Worm (Caenorhabditis elegans) whole organism, L2 larva: ENCODE measurements around the gene F22E5.17.

Source experiments
- C34F6.9 ChIP-seq: fragments of 150-350 bp; optimal IDR thresholded peaks from 2 replicates; lab custom pipeline; 2014; ENCODE audit warnings: missing biosample characterization, missing genetic modification characterization
- F13H6.1 ChIP-seq: sonication (generic microtip); optimal IDR thresholded peaks from 2 replicates; lab custom pipeline; 2016; ENCODE audit warnings: missing genetic modification characterization, missing compliant biosample characterization
- Y55F3AM.14 ChIP-seq: fragments of 200-800 bp; sonication (Bioruptor generic); optimal IDR thresholded peaks from 2 replicates; lab custom pipeline; 2018; ENCODE audit warnings: mild to moderate bottlenecking, missing genetic modification characterization, missing compliant biosample characterization
- aly-2 ChIP-seq: fragments of 150-350 bp; optimal IDR thresholded peaks from 2 replicates; lab custom pipeline; 2014; ENCODE audit warnings: missing biosample characterization, missing genetic modification characterization
- dmd-4 ChIP-seq: sonication (generic microtip); optimal IDR thresholded peaks from 2 replicates; lab custom pipeline; 2017; ENCODE audit warnings: missing biosample characterization, missing genetic modification characterization
- egl-27 ChIP-seq: sonication (generic microtip); optimal IDR thresholded peaks from 3 replicates; lab custom pipeline; 2017; ENCODE audit warnings: missing biosample characterization, missing genetic modification reagents, missing genetic modification characterization
- elt-1 ChIP-seq: fragments of 150-350 bp; optimal IDR thresholded peaks from 2 replicates; lab custom pipeline; 2014; ENCODE audit warnings: missing biosample characterization, missing genetic modification characterization
- elt-3 ChIP-seq: sonication (generic microtip); optimal IDR thresholded peaks from 2 replicates; lab custom pipeline; 2017; ENCODE audit warnings: missing biosample characterization, missing genetic modification characterization
- fos-1 ChIP-seq: fragments of 150-350 bp; optimal IDR thresholded peaks from 2 replicates; lab custom pipeline; 2014; ENCODE audit warnings: missing biosample characterization, missing genetic modification characterization
- gmeb-1 ChIP-seq: fragments of 150-350 bp; optimal IDR thresholded peaks from 2 replicates; lab custom pipeline; 2014; ENCODE audit warnings: missing biosample characterization, missing genetic modification characterization
- lin-11 ChIP-seq: fragments of 150-350 bp; sonication (generic microtip); optimal IDR thresholded peaks from 2 replicates; lab custom pipeline; 2014; ENCODE audit warnings: missing biosample characterization, missing genetic modification characterization, inconsistent platforms, mixed read lengths
- lin-13 ChIP-seq: fragments of 150-350 bp; optimal IDR thresholded peaks from 2 replicates; lab custom pipeline; 2014; ENCODE audit warnings: missing biosample characterization, missing genetic modification reagents, missing genetic modification characterization
- mab-5 ChIP-seq: fragments of 150-350 bp; optimal IDR thresholded peaks from 2 replicates; lab custom pipeline; 2014; ENCODE audit warnings: missing biosample characterization, missing genetic modification characterization
- mbf-1 ChIP-seq: sonication (generic microtip); optimal IDR thresholded peaks from 2 replicates; lab custom pipeline; 2017; ENCODE audit warnings: missing biosample characterization, missing genetic modification characterization
- mdl-1 ChIP-seq, 2 experiments: fragments of 150-350 bp in 1 of 2; sonication (generic microtip) in 1 of 2; optimal IDR thresholded peaks; 2 replicates each; lab custom pipeline; 2017; ENCODE audit warnings: missing biosample characterization in 2 of 2, missing genetic modification characterization in 2 of 2
- nhr-10 ChIP-seq: sonication (generic microtip); optimal IDR thresholded peaks from 2 replicates; lab custom pipeline; 2017; ENCODE audit warnings: missing biosample characterization, missing genetic modification characterization
- nhr-11 ChIP-seq: fragments of 150-350 bp; optimal IDR thresholded peaks from 2 replicates; lab custom pipeline; 2014; ENCODE audit warnings: missing biosample characterization, missing genetic modification characterization
- nhr-12 ChIP-seq: fragments of 150-350 bp; optimal IDR thresholded peaks from 2 replicates; lab custom pipeline; 2014; ENCODE audit warnings: missing biosample characterization, missing genetic modification characterization
- nhr-21 ChIP-seq: fragments of 150-350 bp; optimal IDR thresholded peaks from 2 replicates; lab custom pipeline; 2014; ENCODE audit warnings: missing biosample characterization, missing genetic modification characterization
- nhr-23 ChIP-seq: fragments of 150-350 bp; optimal IDR thresholded peaks from 2 replicates; lab custom pipeline; 2014; ENCODE audit warnings: missing biosample characterization, missing genetic modification reagents, missing genetic modification characterization
- nhr-6 ChIP-seq: fragments of 150-350 bp; optimal IDR thresholded peaks from 2 replicates; lab custom pipeline; 2014; ENCODE audit warnings: missing biosample characterization, missing genetic modification characterization
- nhr-77 ChIP-seq: fragments of 150-350 bp; optimal IDR thresholded peaks from 2 replicates; lab custom pipeline; 2014; ENCODE audit warnings: missing biosample characterization, missing genetic modification characterization
- sma-3 ChIP-seq: sonication (generic microtip); optimal IDR thresholded peaks from 2 replicates; lab custom pipeline; 2016; ENCODE audit warnings: missing genetic modification reagents, missing genetic modification characterization, missing compliant biosample characterization
- sma-9 ChIP-seq, 2 experiments: fragments of 150-350 bp in 1 of 2; sonication (generic microtip) in 1 of 2; optimal IDR thresholded peaks; 2 replicates each; lab custom pipeline; 2014 to 2016; ENCODE audit warnings: missing genetic modification characterization in 2 of 2, mild to moderate bottlenecking in 1 of 2, missing biosample characterization in 1 of 2, missing compliant biosample characterization in 1 of 2, missing genetic modification reagents in 1 of 2, moderate library complexity in 1 of 2
- snpc-4 ChIP-seq: fragments of 150-350 bp; optimal IDR thresholded peaks from 2 replicates; lab custom pipeline; 2014; ENCODE audit warnings: missing biosample characterization, missing genetic modification characterization
- unc-39 ChIP-seq: fragments of 150-350 bp; optimal IDR thresholded peaks from 2 replicates; lab custom pipeline; 2014; ENCODE audit warnings: missing biosample characterization, missing genetic modification characterization
- unc-55 ChIP-seq: fragments of 150-350 bp; sonication (generic microtip); optimal IDR thresholded peaks from 3 replicates; lab custom pipeline; 2014; ENCODE audit warnings: missing biosample characterization, missing genetic modification reagents, missing genetic modification characterization
- ztf-1 ChIP-seq: fragments of 200-800 bp; sonication (Bioruptor generic); conservative IDR thresholded peaks from 2 replicates; pipeline ENCODE4 v1.3.6; 2022; ENCODE audit warnings: missing genetic modification characterization, missing compliant biosample characterization
- ztf-11 ChIP-seq: sonication (generic microtip); optimal IDR thresholded peaks from 2 replicates; lab custom pipeline; 2017; ENCODE audit warnings: missing biosample characterization, missing genetic modification characterization
- ztf-4 ChIP-seq: fragments of 150-350 bp; optimal IDR thresholded peaks from 2 replicates; lab custom pipeline; 2014; ENCODE audit warnings: missing biosample characterization, missing genetic modification characterization

F22E5.17 gene

ce11 chrII:2677534-2678168, at the start of gene F22E5.17:
TSS of gene F22E5.17 (plus strand) at chrII:2678041.
- peak; percentile 88 for TF ChIP-seq fos-1
- no peak for TF ChIP-seq nhr-23 (tag; lab: Kevin White, UChicago)
- TF ChIP-seq F13H6.1, result peak; percentile 1
- TF ChIP-seq sma-9 (GFP tag; optimal IDR thresholded peaks at IDR 0.05; lab: Kevin White, UChicago), result peak; percentile 77
- no peak for TF ChIP-seq sma-9 (tag; optimal IDR thresholded peaks at IDR 0.05; lab: Kevin White, UChicago)
- TF ChIP-seq ztf-11 (tag; lab: Kevin White, UChicago), result no peak
- TF ChIP-seq gmeb-1 (tag; lab: Kevin White, UChicago), result peak; percentile 19
- TF ChIP-seq, all 48 proteins: peak for 4

- no peak for TF ChIP-seq mdl-1 (tag; optimal IDR thresholded peaks at IDR 0.05; lab: Kevin White, UChicago)
- TF ChIP-seq aly-2 (tag; lab: Kevin White, UChicago), result no peak
- TF ChIP-seq elt-3 (tag; lab: Kevin White, UChicago), result no peak
- TF ChIP-seq egl-27, result no peak
- TF ChIP-seq nhr-12 (tag; lab: Kevin White, UChicago), result no peak
These were observed 49.4 kb upstream of the F22E5.17 start for ce11 chrII:2628401-2628800.

- TF ChIP-seq nhr-10 (tag; lab: Kevin White, UChicago) (no peak), snpc-4 (tag; lab: Kevin White, UChicago) (no peak), sma-9 (GFP tag; optimal IDR thresholded peaks at IDR 0.05; lab: Kevin White, UChicago) (no peak), sma-9 (tag; optimal IDR thresholded peaks at IDR 0.05; lab: Kevin White, UChicago) (no peak), dmd-4 (tag; lab: Kevin White, UChicago) (no peak), nhr-23 (tag; lab: Kevin White, UChicago) (no peak), nhr-21 (tag; lab: Kevin White, UChicago) (no peak), egl-27 (no peak)
These were observed 48.6 kb upstream of the F22E5.17 start, which contains the start of gene sri-37 for ce11 chrII:2629270-2629669. TSS of gene sri-37 (plus strand) at chrII:2629570.

ce11 chrII:2631169-2631568, 46.7 kb upstream of the F22E5.17 start, which contains the start of gene D2062.1:
TSS of gene D2062.1 (plus strand) at chrII:2631469.
- TF ChIP-seq nhr-77 (tag; lab: Kevin White, UChicago), result no peak
- TF ChIP-seq nhr-6 (tag; lab: Kevin White, UChicago), result no peak
- TF ChIP-seq gmeb-1 (tag; lab: Kevin White, UChicago), result no peak
- no peak for TF ChIP-seq sma-3
- no peak for TF ChIP-seq dmd-4 (tag; lab: Kevin White, UChicago)

ce11 chrII:2637359-2637758, 40.5 kb upstream of the F22E5.17 start, which contains the start of gene F22E5.21:
TSS of gene F22E5.21 (minus strand) at chrII:2637459.
- TF ChIP-seq elt-1 (tag; lab: Kevin White, UChicago) (no peak), sma-3 (no peak), mab-5 (no peak), nhr-11 (no peak), nhr-21 (tag; lab: Kevin White, UChicago) (no peak), mbf-1 (tag; lab: Kevin White, UChicago) (no peak), unc-39 (tag; lab: Kevin White, UChicago) (no peak)

ce11 chrII:2638062-2638461, 39.8 kb upstream of the F22E5.17 start, which contains the start of gene F22E5.9:
TSS of gene F22E5.9 (plus strand) at chrII:2638388.
- peak; percentile 61 for TF ChIP-seq unc-55 (GFP tag; lab: Kevin White, UChicago)
- no peak for TF ChIP-seq lin-11 (tag; lab: Kevin White, UChicago)
- TF ChIP-seq nhr-23 (tag; lab: Kevin White, UChicago), result no peak
- TF ChIP-seq lin-13 (GFP tag; lab: Kevin White, UChicago), result no peak
- peak; percentile 26 for TF ChIP-seq C34F6.9 (tag; lab: Kevin White, UChicago)
- TF ChIP-seq ztf-4 (tag; lab: Kevin White, UChicago), result no peak
- no peak for TF ChIP-seq mdl-1 (tag; optimal IDR thresholded peaks at IDR 0.05; lab: Kevin White, UChicago)
- no peak for TF ChIP-seq sma-9 (GFP tag; optimal IDR thresholded peaks at IDR 0.05; lab: Kevin White, UChicago)
- no peak for TF ChIP-seq sma-9 (tag; optimal IDR thresholded peaks at IDR 0.05; lab: Kevin White, UChicago)
- TF ChIP-seq nhr-6 (tag; lab: Kevin White, UChicago), result no peak
- TF ChIP-seq ztf-1, result no peak
- TF ChIP-seq gmeb-1 (tag; lab: Kevin White, UChicago), result peak; percentile 91
- TF ChIP-seq nhr-77 (tag; lab: Kevin White, UChicago), result no peak
- no peak for TF ChIP-seq Y55F3AM.14
